Worm (Caenorhabditis elegans): ENCODE measurements around the gene flp-28.

DNA sequence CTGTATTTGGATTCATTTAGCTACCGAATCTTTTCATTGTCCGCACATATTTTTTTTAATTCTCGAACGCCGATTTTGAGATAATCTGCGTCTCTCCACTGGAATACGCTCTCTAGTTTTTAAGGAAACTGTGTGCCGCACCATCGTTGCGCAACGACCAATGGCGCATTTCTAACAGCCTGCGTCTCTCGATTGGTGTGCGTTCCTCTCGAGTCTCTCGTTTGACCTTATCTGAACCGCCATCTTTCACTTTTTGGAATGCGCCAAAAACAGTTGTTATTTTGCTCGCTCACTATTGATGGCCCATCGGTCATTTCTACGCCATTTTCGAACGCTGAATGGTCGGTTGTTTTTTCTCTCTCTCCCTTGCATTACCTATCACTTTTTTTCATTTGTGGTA is 4.5 kb downstream of the flp-28 start:
- TF ChIP-seq skn-1 (tag; optimal IDR thresholded peaks at IDR 0.05) (no peak), snpc-1.2 (GFP tag; IDR thresholded peaks at IDR 0.05) (no peak), unc-62 (GFP tag; optimal IDR thresholded peaks at IDR 0.05 in 1 of 2) (peak in 1 of 2 experiments; percentile 93), unc-62 (tag; optimal IDR thresholded peaks at IDR 0.05) (no peak), lin-1 (GFP tag; IDR thresholded peaks at IDR 0.05) (no peak), daf-12 (tag; optimal IDR thresholded peaks at IDR 0.05) (no peak), snpc-4 (tag; optimal IDR thresholded peaks at IDR 0.05) (no peak)
